Worm (Caenorhabditis elegans) whole organism, L2 larva: ENCODE results near the gene nhr-1.

Experiments
- alr-1 ChIP-seq: fragments of 150-350 bp; optimal IDR thresholded peaks from 2 replicates; lab custom pipeline; 2014; ENCODE audit warnings: missing biosample characterization, missing genetic modification characterization
- elt-3 ChIP-seq: sonication (generic microtip); optimal IDR thresholded peaks from 2 replicates; lab custom pipeline; 2017; ENCODE audit warnings: missing biosample characterization, missing genetic modification characterization
- fos-1 ChIP-seq: fragments of 150-350 bp; optimal IDR thresholded peaks from 2 replicates; lab custom pipeline; 2014; ENCODE audit warnings: missing biosample characterization, missing genetic modification characterization
- lin-39 ChIP-seq: fragments of 150-350 bp; optimal IDR thresholded peaks from 2 replicates; lab custom pipeline; 2014; ENCODE audit warnings: missing biosample characterization, missing genetic modification reagents, missing genetic modification characterization
- lsy-2 ChIP-seq, 2 experiments: fragments of 150-350 bp in 1 of 2; sonication (generic microtip) in 1 of 2; optimal IDR thresholded peaks; 2 replicates each; lab custom pipeline; 2014 to 2017; ENCODE audit warnings: missing biosample characterization in 2 of 2, missing genetic modification characterization in 2 of 2
- nhr-10 ChIP-seq: sonication (generic microtip); optimal IDR thresholded peaks from 2 replicates; lab custom pipeline; 2017; ENCODE audit warnings: missing biosample characterization, missing genetic modification characterization
- nhr-11 ChIP-seq: fragments of 150-350 bp; optimal IDR thresholded peaks from 2 replicates; lab custom pipeline; 2014; ENCODE audit warnings: missing biosample characterization, missing genetic modification characterization
- nhr-12 ChIP-seq: fragments of 150-350 bp; optimal IDR thresholded peaks from 2 replicates; lab custom pipeline; 2014; ENCODE audit warnings: missing biosample characterization, missing genetic modification characterization
- nhr-237 ChIP-seq: fragments of 150-350 bp; optimal IDR thresholded peaks from 2 replicates; lab custom pipeline; 2014; ENCODE audit warnings: missing biosample characterization, missing genetic modification characterization
- sem-4 ChIP-seq: fragments of 150-350 bp; optimal IDR thresholded peaks from 2 replicates; lab custom pipeline; 2014; ENCODE audit warnings: missing biosample characterization, missing genetic modification reagents, missing genetic modification characterization
- snpc-4 ChIP-seq: fragments of 150-350 bp; optimal IDR thresholded peaks from 2 replicates; lab custom pipeline; 2014; ENCODE audit warnings: missing biosample characterization, missing genetic modification characterization
- zag-1 ChIP-seq: fragments of 150-350 bp; optimal IDR thresholded peaks from 2 replicates; lab custom pipeline; 2014; ENCODE audit warnings: missing biosample characterization, missing genetic modification characterization

DNA sequence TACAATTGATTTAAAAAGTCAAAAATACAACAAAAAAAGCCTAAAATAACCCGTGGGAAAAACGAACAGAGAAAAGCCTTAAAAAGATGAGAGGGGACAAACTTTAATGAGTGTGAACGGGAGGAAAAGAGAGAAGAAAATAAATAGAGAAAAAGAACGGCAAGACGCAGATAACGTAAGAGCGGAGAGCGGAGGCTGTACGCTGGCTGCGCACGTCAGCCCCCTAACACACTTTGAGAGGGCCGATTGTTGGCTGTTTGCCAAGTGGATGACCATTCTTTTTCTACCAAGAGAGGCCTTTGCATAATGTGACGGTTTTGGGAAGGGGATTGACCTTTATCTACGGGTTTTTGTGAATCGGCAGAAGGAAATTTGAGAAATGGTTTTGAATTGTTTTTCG is 48.3 kb downstream of the nhr-1 start:
- no peak for TF ChIP-seq nhr-237 (tag; lab: Kevin White, UChicago)
- TF ChIP-seq nhr-12 (tag; lab: Kevin White, UChicago) = no peak
- no peak for TF ChIP-seq nhr-11 (tag; lab: Kevin White, UChicago)
- TF ChIP-seq alr-1 (tag; lab: Kevin White, UChicago) = no peak
- TF ChIP-seq zag-1 = no peak
- TF ChIP-seq sem-4 (tag; lab: Kevin White, UChicago) = peak; percentile 51
- TF ChIP-seq lsy-2 (tag; optimal IDR thresholded peaks at IDR 0.05; lab: Kevin White, UChicago) = no peak
- no peak for TF ChIP-seq nhr-10
- TF ChIP-seq snpc-4 (tag; lab: Kevin White, UChicago) = no peak
- TF ChIP-seq fos-1 = no peak
- no peak for TF ChIP-seq elt-3 (tag; lab: Kevin White, UChicago)
- no peak for TF ChIP-seq lin-39 (tag; lab: Kevin White, UChicago)
